Fruit fly (Drosophila melanogaster) whole organism, prepupa: ENCODE measurements around the gene eEF1alpha2.
A peak's percentile ranks its signal among the peaks of the same experiment; 100 is the strongest.

ENCODE experiments used
- Blimp-1 ChIP-seq: fragments of 200-800 bp; sonication (Bioruptor generic); optimal IDR thresholded peaks from 3 replicates; lab custom pipeline; 2017; ENCODE audit warnings: missing biosample characterization, missing genetic modification characterization, mild to moderate bottlenecking, moderate library complexity, missing genetic modification reagents
- CG10631 ChIP-seq: fragments of 200-800 bp; sonication (Bioruptor generic); optimal IDR thresholded peaks from 2 replicates; lab custom pipeline; 2016; ENCODE audit warnings: missing biosample characterization, missing genetic modification characterization
- CG10669 ChIP-seq: fragments of 200-800 bp; sonication (Bioruptor generic); optimal IDR thresholded peaks from 3 replicates; lab custom pipeline; 2018; ENCODE audit warnings: missing biosample characterization, mild to moderate bottlenecking, missing genetic modification characterization, moderate library complexity
- CG11294 ChIP-seq: fragments of 200-800 bp; sonication (Bioruptor generic); IDR thresholded peaks from 2 replicates; pipeline ENCODE4 v1.3.6; 2022; ENCODE audit warnings: missing biosample characterization, missing genetic modification characterization
- CG11762 ChIP-seq: fragments of 200-800 bp; sonication (Bioruptor generic); optimal IDR thresholded peaks from 3 replicates; lab custom pipeline; 2016; ENCODE audit warnings: missing biosample characterization, missing genetic modification characterization; ENCODE audit not compliant: insufficient read depth
- CG11902 ChIP-seq: fragments of 200-800 bp; sonication (Bioruptor generic); optimal IDR thresholded peaks from 3 replicates; lab custom pipeline; 2016; ENCODE audit warnings: missing biosample characterization, missing genetic modification characterization
- CG3032 ChIP-seq: fragments of 200-800 bp; optimal IDR thresholded peaks from 2 replicates; lab custom pipeline; 2019; ENCODE audit warnings: missing biosample characterization, mild to moderate bottlenecking, missing genetic modification characterization, moderate library complexity
- CG31627 ChIP-seq: fragments of 200-800 bp; sonication (Bioruptor generic); optimal IDR thresholded peaks from 3 replicates; lab custom pipeline; 2016; ENCODE audit warnings: missing biosample characterization, missing genetic modification characterization
- CG32006 ChIP-seq: fragments of 200-800 bp; sonication (Bioruptor generic); optimal IDR thresholded peaks from 3 replicates; lab custom pipeline; 2017; ENCODE audit warnings: missing biosample characterization, mild to moderate bottlenecking, missing genetic modification characterization
- CG34406 ChIP-seq: fragments of 200-800 bp; sonication (Bioruptor generic); optimal IDR thresholded peaks from 3 replicates; lab custom pipeline; 2016; ENCODE audit warnings: missing biosample characterization, missing genetic modification characterization
- CG3919 ChIP-seq: fragments of 200-800 bp; sonication (Bioruptor generic); optimal IDR thresholded peaks from 3 replicates; lab custom pipeline; 2016; ENCODE audit warnings: missing biosample characterization, missing genetic modification characterization
- CG4318 ChIP-seq: fragments of 200-800 bp; sonication (Bioruptor generic); optimal IDR thresholded peaks from 3 replicates; lab custom pipeline; 2017; ENCODE audit warnings: missing biosample characterization, mild to moderate bottlenecking, missing genetic modification characterization
- CG6163 ChIP-seq: fragments of 200-800 bp; sonication (Bioruptor generic); IDR thresholded peaks from 3 replicates; pipeline ENCODE4 v1.3.6; 2022; ENCODE audit warnings: missing biosample characterization, missing genetic modification characterization
- CG6276 ChIP-seq: fragments of 200-800 bp; sonication (Bioruptor generic); optimal IDR thresholded peaks from 2 replicates; lab custom pipeline; 2017; ENCODE audit warnings: missing biosample characterization, mild to moderate bottlenecking, missing genetic modification characterization
- CG6792 ChIP-seq: fragments of 200-800 bp; sonication (Bioruptor generic); optimal IDR thresholded peaks from 3 replicates; lab custom pipeline; 2016; ENCODE audit warnings: missing biosample characterization, missing genetic modification characterization
- CG6808 ChIP-seq: fragments of 200-800 bp; sonication (Bioruptor generic); optimal IDR thresholded peaks from 3 replicates; lab custom pipeline; 2017; ENCODE audit warnings: missing biosample characterization, missing genetic modification characterization, mild to moderate bottlenecking, moderate library complexity, missing genetic modification reagents
- CG6854 ChIP-seq: fragments of 200-800 bp; sonication (Bioruptor generic); optimal IDR thresholded peaks from 2 replicates; lab custom pipeline; 2017; ENCODE audit warnings: missing biosample characterization, mild to moderate bottlenecking, missing genetic modification characterization
- CG7368 ChIP-seq: fragments of 200-800 bp; sonication (Bioruptor generic); optimal IDR thresholded peaks from 3 replicates; lab custom pipeline; 2016; ENCODE audit warnings: missing biosample characterization, missing genetic modification characterization
- CG8319 ChIP-seq: fragments of 200-800 bp; sonication (Bioruptor generic); optimal IDR thresholded peaks from 3 replicates; lab custom pipeline; 2016; ENCODE audit warnings: missing biosample characterization, missing genetic modification characterization
- CG9139 ChIP-seq: fragments of 200-800 bp; sonication (Bioruptor generic); optimal IDR thresholded peaks from 3 replicates; lab custom pipeline; 2017; ENCODE audit warnings: missing biosample characterization, mild to moderate bottlenecking, missing genetic modification characterization
- Eip78C ChIP-seq: fragments of 200-800 bp; sonication (Bioruptor generic); peaks from one replicate; lab custom pipeline; 2016; ENCODE audit warnings: missing biosample characterization, missing genetic modification characterization
- Eip93F ChIP-seq: fragments of 200-800 bp; sonication (Bioruptor generic); optimal IDR thresholded peaks from 2 replicates; lab custom pipeline; 2016; ENCODE audit warnings: missing biosample characterization, mild to moderate bottlenecking, missing genetic modification characterization
- Ets21C ChIP-seq: fragments of 200-800 bp; sonication (Bioruptor generic); optimal IDR thresholded peaks from 3 replicates; lab custom pipeline; 2016; ENCODE audit warnings: missing biosample characterization, missing genetic modification characterization
- Gug ChIP-seq: fragments of 200-800 bp; sonication (Bioruptor generic); IDR thresholded peaks from 2 replicates; pipeline ENCODE4 v1.3.6; 2022; ENCODE audit warnings: missing biosample characterization, missing genetic modification characterization
- Hr38 ChIP-seq: sonication (Bioruptor generic); optimal IDR thresholded peaks from 2 replicates; lab custom pipeline; 2016; ENCODE audit warnings: missing biosample characterization, missing genetic modification characterization
- Hr39 ChIP-seq: fragments of 200-800 bp; sonication (Bioruptor generic); optimal IDR thresholded peaks from 2 replicates; lab custom pipeline; 2016; ENCODE audit warnings: missing biosample characterization, missing genetic modification characterization
- Hr4 ChIP-seq: fragments of 200-800 bp; sonication (Bioruptor generic); optimal IDR thresholded peaks from 3 replicates; lab custom pipeline; 2016; ENCODE audit warnings: missing biosample characterization, missing genetic modification characterization
- Lpt ChIP-seq: fragments of 200-800 bp; sonication (Bioruptor generic); optimal IDR thresholded peaks from 3 replicates; lab custom pipeline; 2016; ENCODE audit warnings: missing biosample characterization, missing genetic modification characterization
- Met ChIP-seq: fragments of 200-800 bp; sonication (Bioruptor generic); optimal IDR thresholded peaks from 3 replicates; lab custom pipeline; 2016; ENCODE audit warnings: missing biosample characterization, missing genetic modification characterization
- OdsH ChIP-seq: fragments of 200-800 bp; sonication (Bioruptor generic); optimal IDR thresholded peaks from 3 replicates; lab custom pipeline; 2016; ENCODE audit warnings: missing biosample characterization, missing genetic modification characterization
- Smox ChIP-seq: fragments of 200-800 bp; sonication (Bioruptor generic); optimal IDR thresholded peaks from 3 replicates; lab custom pipeline; 2016; ENCODE audit warnings: missing biosample characterization, missing genetic modification characterization
- Sox14 ChIP-seq: fragments of 200-800 bp; sonication (Bioruptor generic); optimal IDR thresholded peaks from 3 replicates; lab custom pipeline; 2016; ENCODE audit warnings: missing biosample characterization, missing genetic modification characterization
- achi ChIP-seq: fragments of 200-800 bp; sonication (Bioruptor generic); optimal IDR thresholded peaks from 3 replicates; lab custom pipeline; 2016; ENCODE audit warnings: missing biosample characterization, missing genetic modification characterization
- acj6 ChIP-seq: fragments of 200-800 bp; sonication (Bioruptor generic); optimal IDR thresholded peaks from 3 replicates; lab custom pipeline; 2016; ENCODE audit warnings: missing biosample characterization, missing genetic modification characterization
- dac ChIP-seq: fragments of 200-800 bp; sonication (Bioruptor generic); optimal IDR thresholded peaks from 2 replicates; lab custom pipeline; 2017; ENCODE audit warnings: missing biosample characterization, mild to moderate bottlenecking, missing genetic modification characterization
- dsx ChIP-seq: fragments of 200-800 bp; optimal IDR thresholded peaks from 3 replicates; lab custom pipeline; 2019; ENCODE audit warnings: missing biosample characterization, mild to moderate bottlenecking, missing genetic modification characterization, moderate library complexity; ENCODE audit not compliant: poor library complexity, severe bottlenecking
- eg ChIP-seq: fragments of 200-800 bp; sonication (Bioruptor generic); IDR thresholded peaks from 3 replicates; pipeline ENCODE4 v1.3.6; 2022; ENCODE audit warnings: missing biosample characterization, missing genetic modification characterization
- esn ChIP-seq: fragments of 200-800 bp; sonication (Bioruptor generic); optimal IDR thresholded peaks from 2 replicates; lab custom pipeline; 2016; ENCODE audit warnings: missing biosample characterization, mild to moderate bottlenecking, missing genetic modification characterization, moderate library complexity
- fd85E ChIP-seq: fragments of 200-800 bp; sonication (Bioruptor generic); optimal IDR thresholded peaks from 3 replicates; lab custom pipeline; 2016; ENCODE audit warnings: missing biosample characterization, missing genetic modification characterization
- fkh ChIP-seq: fragments of 200-800 bp; sonication (Bioruptor generic); optimal IDR thresholded peaks from 3 replicates; lab custom pipeline; 2017; ENCODE audit warnings: missing biosample characterization, mild to moderate bottlenecking, missing genetic modification characterization, moderate library complexity
- lz ChIP-seq: fragments of 200-800 bp; sonication (Bioruptor generic); optimal IDR thresholded peaks from 3 replicates; lab custom pipeline; 2016; ENCODE audit warnings: missing biosample characterization, missing genetic modification characterization
- net ChIP-seq: fragments of 200-800 bp; sonication (Bioruptor generic); optimal IDR thresholded peaks from 3 replicates; lab custom pipeline; 2016; ENCODE audit warnings: missing biosample characterization, missing genetic modification characterization
- pdm3 ChIP-seq: fragments of 200-800 bp; sonication (Bioruptor generic); optimal IDR thresholded peaks from 3 replicates; lab custom pipeline; 2016; ENCODE audit warnings: missing biosample characterization, missing genetic modification characterization
- salr ChIP-seq, 2 experiments: fragments of 200-800 bp; sonication (Bioruptor generic); optimal IDR thresholded peaks; 3 replicates each; lab custom pipeline; 2016 to 2018; ENCODE audit warnings: missing biosample characterization in 2 of 2, missing genetic modification characterization in 2 of 2, mild to moderate bottlenecking in 1 of 2
- spab ChIP-seq: fragments of 200-800 bp; sonication (Bioruptor generic); optimal IDR thresholded peaks from 2 replicates; lab custom pipeline; 2017; ENCODE audit warnings: missing biosample characterization, mild to moderate bottlenecking, missing genetic modification characterization, missing genetic modification reagents
- ss ChIP-seq, 2 experiments: fragments of 200-800 bp; sonication (Bioruptor generic); optimal IDR thresholded peaks; 2 replicates in 1 of 2; 3 replicates in 1 of 2; lab custom pipeline; 2017 to 2018; ENCODE audit warnings: mild to moderate bottlenecking in 2 of 2, missing biosample characterization in 2 of 2, missing genetic modification characterization in 2 of 2, moderate library complexity in 1 of 2
- topi ChIP-seq: fragments of 200-800 bp; sonication (Bioruptor generic); optimal IDR thresholded peaks from 3 replicates; lab custom pipeline; 2016; ENCODE audit warnings: missing biosample characterization, missing genetic modification characterization

The eEF1alpha2 gene

dm6 chr3R:31712585-31712984 lies 25.7 kb upstream of the eEF1alpha2 start (continued):
- no peak for TF ChIP-seq Ets21C (GFP tag; lab: Kevin White, UChicago)
- peak; percentile 9 for TF ChIP-seq pdm3 (GFP tag; lab: Kevin White, UChicago)
- TF ChIP-seq dac (GFP tag; lab: Kevin White, UChicago): peak; percentile 41
- no peak for TF ChIP-seq Smox
- no peak for TF ChIP-seq Sox14 (GFP tag; lab: Kevin White, UChicago)
- peak; percentile 36 for TF ChIP-seq CG4318 (GFP tag; lab: Kevin White, UChicago)
- TF ChIP-seq, all 60 proteins: peak for 25

DNA sequence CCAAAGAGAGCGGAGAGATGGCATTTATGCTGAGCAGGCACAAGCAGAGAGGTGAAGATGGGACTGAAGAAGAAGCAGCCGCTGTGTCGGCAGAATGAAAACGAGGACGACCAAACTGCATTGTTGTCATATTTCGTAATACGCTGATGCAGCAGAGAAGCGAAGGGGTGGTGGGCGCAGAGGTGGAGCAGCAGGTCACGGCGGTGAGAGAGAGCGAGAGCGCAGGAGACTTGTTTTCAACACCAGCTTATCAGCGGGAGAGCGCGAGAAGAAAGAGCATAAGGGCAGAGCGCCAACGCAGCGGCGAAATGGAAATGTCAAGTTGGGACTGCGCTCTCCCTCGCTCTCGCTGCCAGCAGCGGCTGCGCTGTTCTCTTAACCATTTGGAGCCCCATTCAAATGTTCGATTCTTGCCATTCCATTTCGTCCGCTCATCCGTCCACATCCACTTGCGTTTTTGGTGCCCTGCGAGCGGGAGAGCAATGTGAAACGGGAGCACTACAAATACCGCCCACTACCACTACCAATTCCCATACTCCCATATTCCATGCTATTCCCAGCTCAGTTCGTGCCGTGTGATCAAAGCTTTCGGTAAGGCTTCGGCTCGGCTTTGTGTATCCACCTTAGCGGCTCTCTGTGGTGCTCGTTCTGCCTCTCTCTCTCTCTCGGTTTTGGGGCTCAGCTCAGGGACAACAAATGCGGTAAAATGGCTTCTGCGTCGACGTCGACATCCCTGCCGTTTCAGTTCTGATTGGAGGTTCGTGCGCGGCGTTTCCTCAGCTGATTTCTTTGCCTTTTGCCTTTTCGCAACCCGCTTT lies 24.8 kb upstream of the eEF1alpha2 start, which contains the start of gene ttk:
ttk (plus strand) TSS at position 562 of the 818 bp plus-strand sequence.
- TF ChIP-seq achi (GFP tag; lab: Kevin White, UChicago) (no peak), lz (GFP tag; lab: Kevin White, UChicago) (no peak), CG7368 (GFP tag; lab: Kevin White, UChicago) (no peak), CG34406 (GFP tag; lab: Kevin White, UChicago) (no peak), OdsH (GFP tag; lab: Kevin White, UChicago) (no peak), CG11902 (GFP tag; lab: Kevin White, UChicago) (no peak), CG32006 (GFP tag; lab: Kevin White, UChicago) (no peak), ss (GFP tag; optimal IDR thresholded peaks at IDR 0.05; lab: Kevin White, UChicago) (peak; percentile 17 to 43), Lpt (GFP tag; lab: Kevin White, UChicago) (peak; percentile 11), CG6854 (GFP tag; lab: Kevin White, UChicago) (peak; percentile 43), esn (GFP tag; lab: Kevin White, UChicago) (peak; percentile 11), CG6276 (GFP tag; lab: Kevin White, UChicago) (peak; percentile 21), Blimp-1 (GFP tag; lab: Kevin White, UChicago) (peak; percentile 12), CG6163 (peak; percentile 49; the same call in 2 of the 3 replicates), dsx (peak; percentile 81), net (no peak), spab (GFP tag; lab: Kevin White, UChicago) (peak; percentile 2), CG10669 (GFP tag; lab: Kevin White, UChicago) (no peak), Sox14 (GFP tag; lab: Kevin White, UChicago) (peak; percentile 2), Met (GFP tag; lab: Kevin White, UChicago) (peak; percentile 22), CG11762 (GFP tag; lab: Kevin White, UChicago) (no peak), topi (GFP tag; lab: Kevin White, UChicago) (peak; percentile 2), CG31627 (GFP tag; lab: Kevin White, UChicago) (no peak), CG4318 (GFP tag; lab: Kevin White, UChicago) (no peak), Eip78C (GFP tag; lab: Kevin White, UChicago) (peak; percentile 77), CG6792 (GFP tag; lab: Kevin White, UChicago) (peak; percentile 6), CG8319 (GFP tag; lab: Kevin White, UChicago) (no peak), CG3032 (tag; lab: Kevin White, UChicago) (peak; percentile 7), CG9139 (GFP tag; lab: Kevin White, UChicago) (peak; percentile 56), eg (peak; percentile 17; the same call in 1 of the 3 replicates), pdm3 (GFP tag; lab: Kevin White, UChicago) (no peak), CG3919 (GFP tag; lab: Kevin White, UChicago) (peak; percentile 10), fd85E (GFP tag; lab: Kevin White, UChicago) (no peak), Gug (no peak), CG10631 (no peak), salr (GFP tag; optimal IDR thresholded peaks at IDR 0.05; lab: Kevin White, UChicago) (no peak), Hr4 (GFP tag; lab: Kevin White, UChicago) (no peak), Hr39 (GFP tag; lab: Kevin White, UChicago) (no peak), CG11294 (GFP tag; lab: Robert Waterston, UW) (no peak), acj6 (no peak), dac (GFP tag; lab: Kevin White, UChicago) (no peak), fkh (GFP tag; lab: Kevin White, UChicago) (peak; percentile 13), Eip93F (GFP tag; lab: Kevin White, UChicago) (no peak), CG6808 (GFP tag; lab: Kevin White, UChicago) (peak; percentile 20), Hr38 (GFP tag; lab: Kevin White, UChicago) (no peak)
